Fruit fly (Drosophila melanogaster): ENCODE data around the gene CG9692.

DNA sequence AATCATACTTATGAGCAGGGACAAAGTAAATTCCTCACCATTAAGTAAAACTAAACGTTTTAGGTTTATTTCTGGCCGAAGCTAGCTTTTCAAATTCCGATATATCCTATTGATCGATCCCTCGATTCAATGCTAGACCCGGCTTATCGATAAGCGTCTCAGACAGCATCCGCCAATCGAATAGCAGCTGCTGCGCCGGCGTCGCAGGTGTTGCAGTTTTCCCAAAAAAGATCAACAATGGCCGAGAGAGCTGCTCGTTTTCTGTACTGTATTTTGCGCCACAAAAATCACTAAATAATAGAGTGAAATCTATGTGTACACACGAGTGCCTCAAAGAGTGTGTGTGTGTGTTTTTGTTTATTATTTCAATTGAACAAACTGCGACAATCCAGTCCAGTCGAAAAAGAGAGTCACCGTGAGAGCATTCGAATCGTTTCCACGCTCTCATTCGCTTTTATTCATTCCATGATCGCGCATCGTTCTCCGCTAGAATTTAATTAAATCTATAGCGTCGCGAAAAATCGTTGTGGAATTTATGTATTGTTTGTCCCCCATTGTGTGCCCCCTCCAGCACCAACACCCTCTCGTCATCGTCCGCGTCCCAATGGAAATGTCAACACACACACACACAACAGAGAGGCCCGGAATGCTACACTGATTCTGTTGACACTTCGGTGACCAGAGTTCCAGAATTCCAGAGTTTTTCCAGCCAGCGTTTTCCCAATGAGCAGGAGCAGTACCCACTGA is 8.8 kb downstream of the CG9692 start:
- peak in 1 of 2 experiments; percentile 16 for TF ChIP-seq CTCF (optimal IDR thresholded peaks at IDR 0.05)
- TF ChIP-seq CG8478 (optimal IDR thresholded peaks at IDR 0.05): no peak

All from S2 (cell line).